Fruit fly (Drosophila melanogaster): Measurements from ENCODE around the gene CG12236.
A peak's percentile ranks its signal among the peaks of the same experiment; 100 is the strongest.

The CG12236 gene

dm6 chrX:5888933-5889332, 19.0 kb upstream of the CG12236 start:
- TF ChIP-seq CG17801 (GFP tag; optimal IDR thresholded peaks at IDR 0.05; ENCODE audit: partially characterized antibody): no peak

- no peak for TF ChIP-seq CG17801 (GFP tag; optimal IDR thresholded peaks at IDR 0.05; ENCODE audit: partially characterized antibody)
Measured at dm6 chrX:5891666-5892444, 16.1 kb upstream of the CG12236 start.

- no peak for TF ChIP-seq CG17801 (GFP tag; optimal IDR thresholded peaks at IDR 0.05; ENCODE audit: partially characterized antibody)
Measured at dm6 chrX:5892512-5892911, 15.4 kb upstream of the CG12236 start.

- no peak for TF ChIP-seq CG17801 (GFP tag; optimal IDR thresholded peaks at IDR 0.05; ENCODE audit: partially characterized antibody)
Measured at dm6 chrX:5893165-5893564, 14.8 kb upstream of the CG12236 start.

dm6 chrX:5894529-5895487, 13.1 kb upstream of the CG12236 start:
- peak; percentile 9 for TF ChIP-seq CG17801 (GFP tag; optimal IDR thresholded peaks at IDR 0.05; ENCODE audit: partially characterized antibody)

dm6 chrX:5895821-5896550, 11.9 kb upstream of the CG12236 start:
- TF ChIP-seq CG17801 (GFP tag; optimal IDR thresholded peaks at IDR 0.05; ENCODE audit: partially characterized antibody): peak; percentile 92

dm6 chrX:5896809-5897700, 10.9 kb upstream of the CG12236 start:
- TF ChIP-seq CG17801 (GFP tag; optimal IDR thresholded peaks at IDR 0.05; ENCODE audit: partially characterized antibody): no peak

- no peak for TF ChIP-seq CG17801 (GFP tag; optimal IDR thresholded peaks at IDR 0.05; ENCODE audit: partially characterized antibody)
Measured at dm6 chrX:5899241-5900145, 8.4 kb upstream of the CG12236 start.

dm6 chrX:5900146-5901093, 7.5 kb upstream of the CG12236 start, which contains the start of gene Act5C:
TSS of gene Act5C (plus strand) at chrX:5900861.
- peak; percentile 94 for TF ChIP-seq CG17801 (GFP tag; optimal IDR thresholded peaks at IDR 0.05; ENCODE audit: partially characterized antibody)

- peak; percentile 59 for TF ChIP-seq CG17801 (GFP tag; optimal IDR thresholded peaks at IDR 0.05; ENCODE audit: partially characterized antibody)
Measured at dm6 chrX:5901628-5902213, 6.2 kb upstream of the CG12236 start.

dm6 chrX:5902701-5903100, 5.2 kb upstream of the CG12236 start:
- no peak for TF ChIP-seq CG17801 (GFP tag; optimal IDR thresholded peaks at IDR 0.05; ENCODE audit: partially characterized antibody)

Measured in ovary, adult (tissue).